Worm (Caenorhabditis elegans): ENCODE data around the gene srz-42.

DNA sequence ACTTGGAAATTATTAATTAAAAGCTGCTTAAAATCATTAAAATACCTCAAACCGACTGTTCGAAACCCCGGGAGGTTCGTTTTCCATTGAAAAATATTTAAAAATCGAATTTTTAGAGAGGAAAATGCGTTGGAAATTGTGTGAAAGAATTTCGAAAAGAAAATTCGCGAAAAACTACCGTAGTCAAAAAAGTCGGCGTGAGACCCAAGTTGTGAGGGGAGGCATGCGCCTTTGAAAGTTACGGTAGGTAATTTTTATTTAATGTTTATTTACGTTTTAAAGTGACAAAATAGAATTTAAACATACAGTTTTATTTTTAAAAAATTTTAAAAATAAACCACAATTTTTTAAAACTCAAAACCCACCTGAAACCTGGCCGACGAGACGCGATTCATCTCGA lies 13.6 kb upstream of the srz-42 start:
- TF ChIP-seq nhr-85 (tag) (no peak), irx-1 (tag; optimal IDR thresholded peaks at IDR 0.05) (no peak), nhr-237 (tag; optimal IDR thresholded peaks at IDR 0.05) (no peak), C34B4.2 (tag; optimal IDR thresholded peaks at IDR 0.05) (no peak), tbx-2 (tag; optimal IDR thresholded peaks at IDR 0.05) (no peak), elt-3 (tag; optimal IDR thresholded peaks at IDR 0.05) (no peak), nhr-77 (tag; optimal IDR thresholded peaks at IDR 0.05) (no peak), pqm-1 (tag; optimal IDR thresholded peaks at IDR 0.05) (no peak)

Measured in whole organism, L1 larva.